Worm (Caenorhabditis elegans) whole organism, L3 larva: Measurements from ENCODE around the gene srbc-29.
"Not testable (repeated sequence)": the region's sequence is repeated elsewhere in the genome, so short reads cannot be mapped to it uniquely, and the experiment has no call there.

Experiments used
- R02D3.7 ChIP-seq: fragments of 150-350 bp; optimal IDR thresholded peaks from 2 replicates; lab custom pipeline; 2014; ENCODE audit warnings: missing biosample characterization, missing genetic modification characterization
- aly-2 ChIP-seq: fragments of 150-350 bp; optimal IDR thresholded peaks from 2 replicates; lab custom pipeline; 2014; ENCODE audit warnings: missing biosample characterization, missing genetic modification characterization
- daf-12 ChIP-seq: fragments of 150-350 bp; optimal IDR thresholded peaks from 2 replicates; lab custom pipeline; 2014; ENCODE audit warnings: missing biosample characterization, missing genetic modification reagents, missing genetic modification characterization
- elt-3 ChIP-seq, 3 experiments: fragments of 150-350 bp in 1 of 3; sonication (generic microtip) in 2 of 3; optimal IDR thresholded peaks; 2 replicates in 2 of 3; 4 replicates in 1 of 3; lab custom pipeline; 2014 to 2017; ENCODE audit warnings: missing biosample characterization in 3 of 3, missing genetic modification characterization in 3 of 3
- mdl-1 ChIP-seq: fragments of 150-350 bp; optimal IDR thresholded peaks from 2 replicates; lab custom pipeline; 2014; ENCODE audit warnings: missing biosample characterization, missing genetic modification characterization
- nhr-11 ChIP-seq: fragments of 150-350 bp; optimal IDR thresholded peaks from 2 replicates; lab custom pipeline; 2014; ENCODE audit warnings: missing biosample characterization, missing genetic modification characterization
- pha-4 ChIP-seq: fragments of 150-350 bp; optimal IDR thresholded peaks from 2 replicates; lab custom pipeline; 2014; ENCODE audit warnings: missing biosample characterization, missing genetic modification reagents, missing genetic modification characterization
- snpc-4 ChIP-seq: fragments of 150-350 bp; optimal IDR thresholded peaks from 2 replicates; lab custom pipeline; 2014; ENCODE audit warnings: missing biosample characterization, missing genetic modification characterization
- tbx-2 ChIP-seq: sonication (generic microtip); optimal IDR thresholded peaks from 2 replicates; lab custom pipeline; 2016; ENCODE audit warnings: mild to moderate bottlenecking, missing genetic modification characterization, missing compliant biosample characterization
- unc-39 ChIP-seq: sonication (generic microtip); optimal IDR thresholded peaks from 4 replicates; lab custom pipeline; 2017; ENCODE audit warnings: missing biosample characterization, missing genetic modification characterization
- zag-1 ChIP-seq: fragments of 150-350 bp; optimal IDR thresholded peaks from 2 replicates; lab custom pipeline; 2014; ENCODE audit warnings: missing biosample characterization, missing genetic modification characterization
- ztf-11 ChIP-seq: fragments of 150-350 bp; optimal IDR thresholded peaks from 2 replicates; lab custom pipeline; 2014; ENCODE audit warnings: missing biosample characterization, missing genetic modification characterization

DNA sequence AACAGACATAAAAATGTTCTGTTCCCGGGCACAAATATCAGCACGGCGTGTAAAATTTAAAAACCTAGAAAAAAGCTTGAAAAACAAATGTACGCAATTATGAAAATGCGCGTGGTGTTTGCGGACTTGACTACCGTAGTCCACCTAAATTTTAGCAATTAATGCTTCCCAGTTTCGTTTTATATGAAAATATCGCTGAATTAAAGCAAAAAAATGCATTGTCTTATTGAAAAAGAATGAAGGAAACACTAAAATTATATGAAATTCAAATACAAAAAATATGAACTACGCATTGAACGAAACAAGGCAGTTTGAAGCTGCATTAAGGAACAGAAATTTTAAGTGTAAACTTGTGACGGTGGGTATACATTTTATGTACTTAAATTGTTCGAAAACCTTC, 35.6 kb upstream of the srbc-29 start, which contains the start of gene ugt-64:
- TF ChIP-seq R02D3.7 (tag; lab: Kevin White, UChicago); pha-4 (tag; lab: Kevin White, UChicago); ztf-11 (tag; lab: Kevin White, UChicago); unc-39 (tag; lab: Kevin White, UChicago); tbx-2 (tag; lab: Kevin White, UChicago); zag-1; aly-2 (tag; lab: Kevin White, UChicago); mdl-1; daf-12 (tag; lab: Kevin White, UChicago); snpc-4; nhr-11 (tag; lab: Kevin White, UChicago); elt-3 (tag; optimal IDR thresholded peaks at IDR 0.05; lab: Kevin White, UChicago): not testable (repeated sequence)
